In the genomic region with DNA sequence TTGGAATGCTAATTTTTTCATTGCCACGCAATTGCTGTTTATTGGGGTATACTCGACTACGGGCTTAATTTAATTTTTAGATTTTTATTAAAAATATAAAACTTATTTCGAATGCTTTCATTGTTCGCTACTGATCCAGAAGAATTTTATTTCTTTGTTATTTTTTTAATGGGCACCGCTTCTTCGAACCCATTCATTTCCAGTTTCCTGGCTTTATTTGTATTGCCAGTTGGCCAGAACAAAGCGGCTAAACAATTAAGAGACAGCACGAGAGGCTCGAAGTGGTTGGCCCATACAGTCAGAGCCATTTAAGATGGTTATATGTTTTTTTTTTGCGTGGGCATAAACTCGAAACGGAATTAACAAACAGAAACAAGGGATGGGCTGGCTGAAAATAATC, we compare ENCODE assay signal across 3 fruit fly cellular contexts.
TF ChIP-seq lines count a peak whose summit lies in the region.

No protein-coding gene starts in this region.

TF ChIP-seq in whole organism, embryonic, 481 proteins besides CTCF, POLR2A, EP300 and RAD21 (continued from another document and continues in another):
- TF ChIP-seq CG10565 (GFP tag; optimal IDR thresholded peaks at IDR 0.05; lab: Kevin White, UChicago) (no peak), CG4360 (GFP tag; IDR thresholded peaks at IDR 0.05; lab: Robert Waterston, UW) (no peak), CG9817 (tag; optimal IDR thresholded peaks at IDR 0.05; lab: Kevin White, UChicago) (peak; percentile 76), CG6689 (GFP tag; IDR thresholded peaks at IDR 0.05; lab: Robert Waterston, UW) (peak; percentile 81), CG30431 (GFP tag; optimal IDR thresholded peaks at IDR 0.05; lab: Kevin White, UChicago) (peak; percentile 36), hbn (GFP tag; IDR thresholded peaks at IDR 0.05; lab: Robert Waterston, UW; ENCODE audit: partially characterized antibody) (no peak), Hsf (GFP tag; optimal IDR thresholded peaks at IDR 0.05; lab: Kevin White, UChicago) (peak; percentile 73), Dref (GFP tag; IDR thresholded peaks at IDR 0.05; lab: Robert Waterston, UW) (no peak), nmo (GFP tag; optimal IDR thresholded peaks at IDR 0.05; lab: Kevin White, UChicago) (peak; percentile 59), pnt (GFP tag; optimal IDR thresholded peaks at IDR 0.05; lab: Kevin White, UChicago) (peak; percentile 39), exex (tag; optimal IDR thresholded peaks at IDR 0.05; lab: Kevin White, UChicago) (peak; percentile 38), Nf-YA (GFP tag; IDR thresholded peaks at IDR 0.05; lab: Robert Waterston, UW) (no peak), tx (GFP tag; optimal IDR thresholded peaks at IDR 0.05; lab: Kevin White, UChicago) (no peak), pfk (GFP tag; optimal IDR thresholded peaks at IDR 0.05; lab: Kevin White, UChicago) (no peak), CG11093 (GFP tag; IDR thresholded peaks at IDR 0.05; lab: Robert Waterston, UW) (peak; percentile 57; the same call in 2 of the 3 replicates), CG14050 (GFP tag; IDR thresholded peaks at IDR 0.05; lab: Robert Waterston, UW) (peak; percentile 76), gro (GFP tag; optimal IDR thresholded peaks at IDR 0.05; lab: Kevin White, UChicago) (peak; percentile 67), abd-A (tag; optimal IDR thresholded peaks at IDR 0.05; lab: Kevin White, UChicago) (no peak), Ptx1 (GFP tag; IDR thresholded peaks at IDR 0.05; lab: Robert Waterston, UW) (peak; percentile 84), Drgx (GFP tag; IDR thresholded peaks at IDR 0.05; lab: Robert Waterston, UW) (peak; percentile 77), CG15696 (tag; optimal IDR thresholded peaks at IDR 0.05; lab: Kevin White, UChicago) (peak; percentile 35), ranshi (GFP tag; IDR thresholded peaks at IDR 0.05; lab: Robert Waterston, UW) (peak; percentile 75), Tbp (GFP tag; optimal IDR thresholded peaks at IDR 0.05; lab: Kevin White, UChicago) (no peak), kah (GFP tag; optimal IDR thresholded peaks at IDR 0.05; lab: Kevin White, UChicago) (peak; percentile 6), Atf6 (GFP tag; IDR thresholded peaks at IDR 0.05; lab: Robert Waterston, UW) (peak; percentile 91), D19A (tag; optimal IDR thresholded peaks at IDR 0.05; lab: Kevin White, UChicago) (peak; percentile 65), CG31224 (GFP tag; IDR thresholded peaks at IDR 0.05; lab: Robert Waterston, UW) (peak; percentile 78), CG3726 (GFP tag; IDR thresholded peaks at IDR 0.05; lab: Robert Waterston, UW) (peak; percentile 75; the same call in 2 of the 3 replicates), Blimp-1 (GFP tag; optimal IDR thresholded peaks at IDR 0.05; lab: Kevin White, UChicago) (peak; percentile 72), dimm (GFP tag; IDR thresholded peaks at IDR 0.05; lab: Robert Waterston, UW) (0 out of 2 replicates have a peak, but pooled peaks have one; percentile 38), grau (tag; optimal IDR thresholded peaks at IDR 0.05; lab: Kevin White, UChicago) (peak; percentile 83), Ada2b (GFP tag; IDR thresholded peaks at IDR 0.05; lab: Robert Waterston, UW) (peak; percentile 80), CG6791 (GFP tag; IDR thresholded peaks at IDR 0.05; lab: Robert Waterston, UW; ENCODE audit: partially characterized antibody) (no peak), Aef1 (GFP tag; IDR thresholded peaks at IDR 0.05; lab: Robert Waterston, UW) (peak; percentile 83), so (GFP tag; IDR thresholded peaks at IDR 0.05; lab: Robert Waterston, UW) (peak; percentile 91), tup (GFP tag; optimal IDR thresholded peaks at IDR 0.05; lab: Kevin White, UChicago) (peak; percentile 44), dysf (GFP tag; IDR thresholded peaks at IDR 0.05; lab: Robert Waterston, UW) (peak; percentile 88), CG2120 (GFP tag; optimal IDR thresholded peaks at IDR 0.05; lab: Kevin White, UChicago) (peak; percentile 90), CG12071 (GFP tag; optimal IDR thresholded peaks at IDR 0.05; lab: Kevin White, UChicago) (peak; percentile 50), CG9437 (GFP tag; optimal IDR thresholded peaks at IDR 0.05; lab: Kevin White, UChicago) (peak; percentile 48), Dbx (GFP tag; IDR thresholded peaks at IDR 0.05; lab: Robert Waterston, UW) (peak; percentile 92), CG7987 (GFP tag; optimal IDR thresholded peaks at IDR 0.05; lab: Kevin White, UChicago) (peak; percentile 12)

TF ChIP-seq in whole organism, prepupa, 60 proteins besides CTCF, POLR2A, EP300 and RAD21 (continued from another document):
- peak; percentile 15 for TF ChIP-seq Lpt (GFP tag; optimal IDR thresholded peaks at IDR 0.05; lab: Kevin White, UChicago)
- peak; percentile 76 for TF ChIP-seq achi (GFP tag; optimal IDR thresholded peaks at IDR 0.05; lab: Kevin White, UChicago)
- peak; percentile 80 for TF ChIP-seq cyc (GFP tag; optimal IDR thresholded peaks at IDR 0.05; lab: Kevin White, UChicago)
- peak; percentile 59 for TF ChIP-seq CG6808 (GFP tag; optimal IDR thresholded peaks at IDR 0.05; lab: Kevin White, UChicago)
- TF ChIP-seq net (GFP tag; optimal IDR thresholded peaks at IDR 0.05; lab: Kevin White, UChicago), result peak; percentile 82
- peak; percentile 83 for TF ChIP-seq lz (GFP tag; optimal IDR thresholded peaks at IDR 0.05; lab: Kevin White, UChicago)
- TF ChIP-seq CG6792 (GFP tag; optimal IDR thresholded peaks at IDR 0.05; lab: Kevin White, UChicago), result peak; percentile 80
- TF ChIP-seq Ets96B (tag; optimal IDR thresholded peaks at IDR 0.05; lab: Kevin White, UChicago), result peak; percentile 68
- TF ChIP-seq eg (GFP tag; IDR thresholded peaks at IDR 0.05; lab: Robert Waterston, UW), result peak; percentile 80
- peak; percentile 55 for TF ChIP-seq Hr4 (GFP tag; optimal IDR thresholded peaks at IDR 0.05; lab: Kevin White, UChicago)
- TF ChIP-seq Sox15 (GFP tag; optimal IDR thresholded peaks at IDR 0.05; lab: Kevin White, UChicago), result peak; percentile 68
- no peak for TF ChIP-seq CG6276 (GFP tag; optimal IDR thresholded peaks at IDR 0.05; lab: Kevin White, UChicago)
- peak; percentile 42 for TF ChIP-seq salr (GFP tag; optimal IDR thresholded peaks at IDR 0.05; lab: Kevin White, UChicago)
- TF ChIP-seq esn (GFP tag; optimal IDR thresholded peaks at IDR 0.05; lab: Kevin White, UChicago), result peak; percentile 88
- peak; percentile 77 for TF ChIP-seq Eip75B (GFP tag; optimal IDR thresholded peaks at IDR 0.05; lab: Kevin White, UChicago)
- TF ChIP-seq fd85E (GFP tag; optimal IDR thresholded peaks at IDR 0.05; lab: Kevin White, UChicago), result no peak
- TF ChIP-seq spab (GFP tag; optimal IDR thresholded peaks at IDR 0.05; lab: Kevin White, UChicago), result peak; percentile 21
- TF ChIP-seq Sox14 (GFP tag; optimal IDR thresholded peaks at IDR 0.05; lab: Kevin White, UChicago), result peak; percentile 82
- peak; percentile 73 for TF ChIP-seq CG32006 (GFP tag; optimal IDR thresholded peaks at IDR 0.05; lab: Kevin White, UChicago)
- peak; percentile 69 for TF ChIP-seq CG3032 (tag; optimal IDR thresholded peaks at IDR 0.05; lab: Kevin White, UChicago)
- TF ChIP-seq OdsH (GFP tag; optimal IDR thresholded peaks at IDR 0.05; lab: Kevin White, UChicago), result peak; percentile 85
- peak; percentile 53 for TF ChIP-seq Ets21C (GFP tag; optimal IDR thresholded peaks at IDR 0.05; lab: Kevin White, UChicago)
- TF ChIP-seq CG10631 (GFP tag; optimal IDR thresholded peaks at IDR 0.05; lab: Kevin White, UChicago), result peak; percentile 82
- TF ChIP-seq CG34406 (GFP tag; optimal IDR thresholded peaks at IDR 0.05; lab: Kevin White, UChicago), result peak; percentile 79
- TF ChIP-seq CG16779 (tag; optimal IDR thresholded peaks at IDR 0.05; lab: Kevin White, UChicago), result no peak
- peak; percentile 76 for TF ChIP-seq CG10669 (GFP tag; optimal IDR thresholded peaks at IDR 0.05; lab: Kevin White, UChicago)
- TF ChIP-seq CG8319 (GFP tag; optimal IDR thresholded peaks at IDR 0.05; lab: Kevin White, UChicago), result peak; percentile 56
- peak; percentile 81 for TF ChIP-seq Smox (GFP tag; optimal IDR thresholded peaks at IDR 0.05; lab: Kevin White, UChicago)
- TF ChIP-seq CG11294 (GFP tag; IDR thresholded peaks at IDR 0.05; lab: Robert Waterston, UW), result peak; percentile 39; the same call in 1 of the 2 replicates
- TF ChIP-seq Blimp-1 (GFP tag; optimal IDR thresholded peaks at IDR 0.05; lab: Kevin White, UChicago), result peak; percentile 42
- TF ChIP-seq CG9139 (GFP tag; optimal IDR thresholded peaks at IDR 0.05; lab: Kevin White, UChicago), result peak; percentile 55
- peak; percentile 80 for TF ChIP-seq Sox102F (GFP tag; optimal IDR thresholded peaks at IDR 0.05; lab: Kevin White, UChicago)
- peak; percentile 69 for TF ChIP-seq CG7368 (GFP tag; optimal IDR thresholded peaks at IDR 0.05; lab: Kevin White, UChicago)
- TF ChIP-seq Hr39 (GFP tag; optimal IDR thresholded peaks at IDR 0.05; lab: Kevin White, UChicago), result peak; percentile 69
- peak; percentile 17 for TF ChIP-seq dac (GFP tag; optimal IDR thresholded peaks at IDR 0.05; lab: Kevin White, UChicago)
- peak; percentile 84 for TF ChIP-seq topi (GFP tag; optimal IDR thresholded peaks at IDR 0.05; lab: Kevin White, UChicago)
- TF ChIP-seq CG31627 (GFP tag; optimal IDR thresholded peaks at IDR 0.05; lab: Kevin White, UChicago), result peak; percentile 73
- TF ChIP-seq CG15336 (GFP tag; IDR thresholded peaks at IDR 0.05; lab: Robert Waterston, UW), result peak; percentile 75
- TF ChIP-seq pdm3 (GFP tag; optimal IDR thresholded peaks at IDR 0.05; lab: Kevin White, UChicago), result peak; percentile 82
- TF ChIP-seq Eip93F (GFP tag; optimal IDR thresholded peaks at IDR 0.05; lab: Kevin White, UChicago), result peak; percentile 72
TF ChIP-seq in whole organism, prepupa: peak in this region for 55.

TF ChIP-seq in whole organism, wandering third instar larva, 38 proteins besides CTCF, POLR2A, EP300 and RAD21 (continued from another document):
- no peak for TF ChIP-seq Dfd (GFP tag; optimal IDR thresholded peaks at IDR 0.05; lab: Kevin White, UChicago)
- TF ChIP-seq h (GFP tag; optimal IDR thresholded peaks at IDR 0.05; lab: Kevin White, UChicago), result peak; percentile 92
- peak; percentile 82 for TF ChIP-seq Hnf4 (GFP tag; optimal IDR thresholded peaks at IDR 0.05; lab: Kevin White, UChicago)
- peak; percentile 32 for TF ChIP-seq Hr83 (GFP tag; optimal IDR thresholded peaks at IDR 0.05; lab: Kevin White, UChicago; ENCODE audit: poor library complexity, severe bottlenecking)
- TF ChIP-seq dmrt93B (GFP tag; optimal IDR thresholded peaks at IDR 0.05; lab: Kevin White, UChicago), result peak; percentile 73
- peak; percentile 55 for TF ChIP-seq Rel (GFP tag; optimal IDR thresholded peaks at IDR 0.05; lab: Kevin White, UChicago)
- peak; percentile 30 for TF ChIP-seq Rel (tag; optimal IDR thresholded peaks at IDR 0.05; lab: Kevin White, UChicago)
- peak in 1 of 2 experiments; percentile 88 for TF ChIP-seq foxo (GFP tag; optimal IDR thresholded peaks at IDR 0.05; lab: Kevin White, UChicago)
- peak; percentile 49 for TF ChIP-seq dsf (GFP tag; optimal IDR thresholded peaks at IDR 0.05; lab: Kevin White, UChicago; ENCODE audit: borderline replicate concordance)
- no peak for TF ChIP-seq Abd-B (GFP tag; optimal IDR thresholded peaks at IDR 0.05; lab: Kevin White, UChicago)
- peak; percentile 80 for TF ChIP-seq Sp1 (GFP tag; optimal IDR thresholded peaks at IDR 0.05; lab: Kevin White, UChicago)
- TF ChIP-seq pan (optimal IDR thresholded peaks at IDR 0.05; lab: Kevin White, UChicago), result peak; percentile 41
- no peak for TF ChIP-seq Dif (GFP tag; optimal IDR thresholded peaks at IDR 0.05; lab: Kevin White, UChicago; ENCODE audit: partially characterized antibody)
- no peak for TF ChIP-seq N (GFP tag; optimal IDR thresholded peaks at IDR 0.05; lab: Kevin White, UChicago)
- peak; percentile 64 for TF ChIP-seq Jra (GFP tag; optimal IDR thresholded peaks at IDR 0.05; lab: Kevin White, UChicago)
